Worm (Caenorhabditis elegans) whole organism, L3 larva: ENCODE measurements around the gene Y67D8C.6.

Source experiments
- R02D3.7 ChIP-seq: fragments of 150-350 bp; optimal IDR thresholded peaks from 2 replicates; lab custom pipeline; 2014; ENCODE audit warnings: missing biosample characterization, missing genetic modification characterization
- ZK546.5 ChIP-seq: sonication (generic microtip); optimal IDR thresholded peaks from 2 replicates; lab custom pipeline; 2017; ENCODE audit warnings: missing biosample characterization, missing genetic modification characterization
- aly-2 ChIP-seq: fragments of 150-350 bp; optimal IDR thresholded peaks from 2 replicates; lab custom pipeline; 2014; ENCODE audit warnings: missing biosample characterization, missing genetic modification characterization
- ama-1 ChIP-seq: fragments of 150-350 bp; optimal IDR thresholded peaks from 2 replicates; lab custom pipeline; 2018
- ceh-16 ChIP-seq: sonication (generic microtip); optimal IDR thresholded peaks from 2 replicates; lab custom pipeline; 2017; ENCODE audit warnings: missing biosample characterization, missing genetic modification characterization
- ceh-28 ChIP-seq: fragments of 150-350 bp; optimal IDR thresholded peaks from 2 replicates; lab custom pipeline; 2014; ENCODE audit warnings: missing biosample characterization, missing genetic modification reagents, missing genetic modification characterization
- ceh-82 ChIP-seq: fragments of 150-350 bp; optimal IDR thresholded peaks from 2 replicates; lab custom pipeline; 2014; ENCODE audit warnings: missing biosample characterization, missing genetic modification characterization
- ceh-9 ChIP-seq: sonication (generic microtip); optimal IDR thresholded peaks from 2 replicates; lab custom pipeline; 2018; ENCODE audit warnings: missing biosample characterization, missing genetic modification characterization
- daf-12 ChIP-seq: fragments of 150-350 bp; optimal IDR thresholded peaks from 2 replicates; lab custom pipeline; 2014; ENCODE audit warnings: missing biosample characterization, missing genetic modification reagents, missing genetic modification characterization
- egl-27 ChIP-seq: sonication (generic microtip); optimal IDR thresholded peaks from 4 replicates; lab custom pipeline; 2017; ENCODE audit warnings: missing biosample characterization, missing genetic modification reagents, missing genetic modification characterization
- egl-5 ChIP-seq: fragments of 150-350 bp; optimal IDR thresholded peaks from 2 replicates; lab custom pipeline; 2017; ENCODE audit warnings: missing biosample characterization, missing genetic modification reagents, missing genetic modification characterization, inconsistent platforms
- elt-1 ChIP-seq: fragments of 150-350 bp; optimal IDR thresholded peaks from 2 replicates; lab custom pipeline; 2014; ENCODE audit warnings: missing biosample characterization, missing genetic modification characterization
- elt-2 ChIP-seq: sonication (generic microtip); optimal IDR thresholded peaks from 2 replicates; lab custom pipeline; 2016; ENCODE audit warnings: missing genetic modification reagents, mild to moderate bottlenecking, missing genetic modification characterization, missing compliant biosample characterization
- elt-3 ChIP-seq, 3 experiments: fragments of 150-350 bp in 1 of 3; sonication (generic microtip) in 2 of 3; optimal IDR thresholded peaks; 2 replicates in 2 of 3; 4 replicates in 1 of 3; lab custom pipeline; 2014 to 2017; ENCODE audit warnings: missing biosample characterization in 3 of 3, missing genetic modification characterization in 3 of 3
- fkh-10 ChIP-seq: sonication (generic microtip); optimal IDR thresholded peaks from 2 replicates; lab custom pipeline; 2017; ENCODE audit warnings: missing biosample characterization, missing genetic modification reagents, missing genetic modification characterization
- fkh-2 ChIP-seq: fragments of 150-350 bp; optimal IDR thresholded peaks from 2 replicates; lab custom pipeline; 2014; ENCODE audit warnings: missing biosample characterization, missing genetic modification reagents, missing genetic modification characterization
- hmg-11 ChIP-seq: sonication (generic microtip); optimal IDR thresholded peaks from 2 replicates; lab custom pipeline; 2016; ENCODE audit warnings: missing genetic modification characterization, missing compliant biosample characterization
- jun-1 ChIP-seq: fragments of 150-350 bp; optimal IDR thresholded peaks from 2 replicates; lab custom pipeline; 2014; ENCODE audit warnings: missing biosample characterization, missing genetic modification reagents, missing genetic modification characterization
- lin-39 ChIP-seq: fragments of 150-350 bp; optimal IDR thresholded peaks from 2 replicates; lab custom pipeline; 2018; ENCODE audit warnings: missing biosample characterization, missing genetic modification reagents, missing genetic modification characterization
- lsy-12 ChIP-seq: sonication (generic microtip); optimal IDR thresholded peaks from 2 replicates; lab custom pipeline; 2016; ENCODE audit warnings: mild to moderate bottlenecking, missing genetic modification characterization, missing compliant biosample characterization
- mdl-1 ChIP-seq: fragments of 150-350 bp; optimal IDR thresholded peaks from 2 replicates; lab custom pipeline; 2014; ENCODE audit warnings: missing biosample characterization, missing genetic modification characterization
- mml-1 ChIP-seq: fragments of 150-350 bp; sonication (generic microtip); optimal IDR thresholded peaks from 3 replicates; lab custom pipeline; 2014; ENCODE audit warnings: missing biosample characterization, missing genetic modification characterization
- nfya-1 ChIP-seq: sonication (generic microtip); optimal IDR thresholded peaks from 2 replicates; lab custom pipeline; 2017; ENCODE audit warnings: missing genetic modification characterization, mild to moderate bottlenecking, missing compliant biosample characterization, antibody characterized with exemption, moderate library complexity; ENCODE audit not compliant: insufficient read depth
- nhr-23 ChIP-seq: fragments of 150-350 bp; optimal IDR thresholded peaks from 2 replicates; lab custom pipeline; 2014; ENCODE audit warnings: missing biosample characterization, missing genetic modification reagents, missing genetic modification characterization
- nhr-25 ChIP-seq: sonication (generic microtip); optimal IDR thresholded peaks from 2 replicates; lab custom pipeline; 2017; ENCODE audit warnings: missing biosample characterization, missing genetic modification characterization
- nhr-28 ChIP-seq: fragments of 150-350 bp; optimal IDR thresholded peaks from 2 replicates; lab custom pipeline; 2014; ENCODE audit warnings: missing biosample characterization, missing genetic modification characterization
- nhr-43 ChIP-seq: sonication (generic microtip); optimal IDR thresholded peaks from 2 replicates; lab custom pipeline; 2016; ENCODE audit warnings: mild to moderate bottlenecking, missing genetic modification characterization, missing compliant biosample characterization; ENCODE audit not compliant: poor library complexity, severe bottlenecking
- nhr-67 ChIP-seq: fragments of 150-350 bp; optimal IDR thresholded peaks from 2 replicates; lab custom pipeline; 2014; ENCODE audit warnings: missing biosample characterization, missing genetic modification characterization
- nhr-77 ChIP-seq: fragments of 150-350 bp; optimal IDR thresholded peaks from 2 replicates; lab custom pipeline; 2014; ENCODE audit warnings: missing biosample characterization, missing genetic modification characterization
- pqm-1 ChIP-seq: fragments of 150-350 bp; optimal IDR thresholded peaks from 2 replicates; lab custom pipeline; 2017; ENCODE audit warnings: missing biosample characterization, missing genetic modification characterization, inconsistent platforms
- skn-1 ChIP-seq: fragments of 150-350 bp; optimal IDR thresholded peaks from 2 replicates; lab custom pipeline; 2014; ENCODE audit warnings: missing biosample characterization, missing genetic modification characterization
- unc-62 ChIP-seq: fragments of 150-350 bp; sonication (generic microtip); optimal IDR thresholded peaks from 4 replicates; lab custom pipeline; 2014; ENCODE audit warnings: missing biosample characterization, missing genetic modification reagents, missing genetic modification characterization
- zag-1 ChIP-seq: fragments of 150-350 bp; optimal IDR thresholded peaks from 2 replicates; lab custom pipeline; 2014; ENCODE audit warnings: missing biosample characterization, missing genetic modification characterization
- ztf-11 ChIP-seq: fragments of 150-350 bp; optimal IDR thresholded peaks from 2 replicates; lab custom pipeline; 2014; ENCODE audit warnings: missing biosample characterization, missing genetic modification characterization
- ztf-4 ChIP-seq: fragments of 150-350 bp; optimal IDR thresholded peaks from 2 replicates; lab custom pipeline; 2014; ENCODE audit warnings: missing biosample characterization, missing genetic modification characterization

Y67D8C.6 gene

DNA sequence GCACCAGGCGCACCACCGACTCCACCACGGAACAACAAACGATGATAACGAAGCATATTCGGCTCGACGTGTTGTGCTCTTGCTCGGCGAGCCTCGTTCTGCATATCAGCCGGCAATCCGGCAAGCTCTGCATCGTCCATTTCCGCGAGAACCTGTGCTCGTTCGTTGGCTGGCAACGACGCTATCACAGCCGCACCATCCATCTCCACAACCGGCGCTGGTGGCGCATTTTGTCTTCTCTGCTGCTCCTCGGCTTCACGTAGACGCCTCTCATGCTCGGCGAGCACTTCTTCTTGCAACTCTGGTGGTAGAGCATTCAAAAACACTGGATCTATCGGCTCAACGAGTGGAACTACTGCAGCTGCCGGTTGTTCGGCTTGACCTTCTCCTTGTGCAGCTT is 25.3 kb downstream of the Y67D8C.6 start:
- TF ChIP-seq nhr-43 (tag; lab: Kevin White, UChicago) (no peak), skn-1 (no peak), nhr-67 (tag; lab: Kevin White, UChicago) (no peak), ZK546.5 (tag; lab: Kevin White, UChicago) (no peak), ceh-16 (tag; lab: Kevin White, UChicago) (no peak), elt-3 (tag; optimal IDR thresholded peaks at IDR 0.05; lab: Kevin White, UChicago) (no peak), hmg-11 (no peak), egl-27 (tag; lab: Kevin White, UChicago) (no peak), ztf-4 (tag; lab: Kevin White, UChicago) (no peak), ceh-28 (no peak)

DNA sequence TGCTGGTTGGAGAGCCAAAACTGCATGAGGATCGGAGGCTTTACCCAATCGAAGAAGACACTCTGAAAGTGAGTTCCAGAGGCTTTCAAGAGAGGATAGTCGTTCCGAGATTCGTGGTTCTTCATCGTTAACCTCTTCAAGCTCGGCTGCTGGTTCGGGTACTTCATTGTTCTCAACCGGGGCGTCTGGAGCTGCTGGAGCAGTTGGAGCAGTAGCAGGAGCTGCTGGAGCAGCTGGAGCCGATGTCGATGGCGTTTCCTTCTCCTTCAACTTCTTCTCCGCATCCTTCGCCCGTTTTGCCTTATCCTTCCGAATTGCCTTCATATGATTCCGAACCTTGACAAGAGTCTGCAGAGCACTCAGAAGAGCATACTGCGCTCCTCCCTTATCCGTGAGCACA is 27.8 kb downstream of the Y67D8C.6 start:
- TF ChIP-seq R02D3.7 (tag; lab: Kevin White, UChicago) (no peak), egl-5 (tag; lab: Kevin White, UChicago) (no peak), nhr-67 (tag; lab: Kevin White, UChicago) (no peak), skn-1 (no peak), aly-2 (tag; lab: Kevin White, UChicago) (no peak), zag-1 (no peak), ceh-82 (tag; lab: Kevin White, UChicago) (no peak), nhr-25 (tag; lab: Kevin White, UChicago) (no peak), ceh-16 (tag; lab: Kevin White, UChicago) (no peak), mdl-1 (tag; lab: Kevin White, UChicago) (no peak), nfya-1 (tag; lab: Kevin White, UChicago) (no peak), unc-62 (GFP tag; lab: Kevin White, UChicago) (no peak), ama-1 (no peak), ztf-11 (tag; lab: Kevin White, UChicago) (no peak), elt-1 (no peak), ceh-9 (tag; lab: Kevin White, UChicago) (no peak), nhr-23 (tag; lab: Kevin White, UChicago) (no peak), lin-39 (no peak), fkh-2 (tag; lab: Kevin White, UChicago) (no peak)

DNA sequence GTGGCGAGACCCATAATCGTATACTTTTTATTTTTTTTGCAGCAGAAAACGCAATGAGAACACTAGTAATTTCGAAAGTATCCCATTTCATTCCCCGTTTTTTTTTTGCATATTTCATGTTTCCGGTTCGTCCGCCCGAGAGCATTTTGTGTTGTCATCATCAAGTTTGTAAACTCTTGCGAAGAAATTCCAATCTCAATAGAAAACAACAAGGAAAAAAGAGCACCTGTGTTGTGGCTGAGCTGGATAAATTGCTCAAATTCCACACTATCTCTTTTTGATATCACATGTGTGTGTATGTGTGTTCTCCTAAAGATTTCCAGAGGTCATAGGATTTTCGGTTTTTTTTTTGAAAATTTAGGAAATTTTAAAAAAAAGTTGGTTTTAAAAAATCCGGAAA is 31.2 kb downstream of the Y67D8C.6 start:
- no peak for TF ChIP-seq lsy-12
- no peak for TF ChIP-seq jun-1
- no peak for TF ChIP-seq nhr-28 (tag; lab: Kevin White, UChicago)
- TF ChIP-seq elt-2 (tag; lab: Kevin White, UChicago): no peak
- TF ChIP-seq daf-12 (tag; lab: Kevin White, UChicago): no peak
- TF ChIP-seq ZK546.5 (tag; lab: Kevin White, UChicago): no peak
- no peak for TF ChIP-seq R02D3.7 (tag; lab: Kevin White, UChicago)

DNA sequence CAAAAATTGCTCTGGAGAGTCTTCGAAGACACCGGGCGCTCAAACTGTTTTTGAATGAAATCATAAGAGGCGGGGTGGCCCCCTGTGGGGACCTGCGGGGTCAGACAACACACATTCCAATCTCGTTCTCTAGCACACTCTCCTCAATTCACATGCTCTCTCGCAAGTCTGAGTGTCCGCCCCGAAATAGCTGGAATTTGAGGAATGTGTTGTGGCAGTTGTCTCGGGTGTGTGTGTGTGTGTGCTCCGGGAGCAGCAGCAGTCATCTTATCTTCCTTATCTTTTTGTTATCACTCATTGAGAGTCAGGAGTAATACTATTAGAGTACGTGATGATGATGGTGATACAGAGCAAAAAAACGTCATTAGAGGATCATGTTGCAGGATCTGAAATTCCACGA is 33.3 kb downstream of the Y67D8C.6 start:
- TF ChIP-seq lsy-12 (no peak), egl-5 (tag; lab: Kevin White, UChicago) (peak; percentile 54), nfya-1 (tag; lab: Kevin White, UChicago) (peak; percentile 15), lin-39 (peak; percentile 56), elt-2 (tag; lab: Kevin White, UChicago) (peak; percentile 69), egl-27 (tag; lab: Kevin White, UChicago) (no peak), unc-62 (GFP tag; lab: Kevin White, UChicago) (no peak), pqm-1 (tag; lab: Kevin White, UChicago) (peak; percentile 67)
- TF ChIP-seq, all 47 proteins: peak for 5

DNA sequence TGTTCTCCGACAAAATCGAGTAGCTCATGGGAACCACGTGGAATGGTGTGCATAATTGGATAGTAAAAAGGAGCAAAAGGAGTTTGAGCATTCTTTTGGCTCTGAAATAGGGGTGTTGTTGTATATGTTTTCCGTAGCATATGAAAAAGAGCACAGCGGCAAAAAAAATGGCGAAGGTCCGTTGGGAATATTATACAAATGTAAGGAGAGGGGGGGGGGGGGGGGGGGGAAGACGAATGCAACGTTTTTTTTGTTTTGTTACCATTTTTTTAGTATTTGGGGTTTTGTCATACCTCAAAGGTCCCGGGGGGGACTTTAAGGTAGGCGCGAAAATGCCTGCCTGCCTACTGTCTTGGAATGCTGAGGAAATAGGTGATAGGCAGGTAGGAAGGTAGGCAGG is 34.3 kb downstream of the Y67D8C.6 start, which contains the start of gene ndnf-1:
Gene ndnf-1, minus strand, starts transcription at position 101 of the 400 bp plus-strand sequence.
- TF ChIP-seq lsy-12 (no peak), egl-27 (tag; lab: Kevin White, UChicago) (no peak), nhr-77 (tag; lab: Kevin White, UChicago) (no peak), elt-2 (tag; lab: Kevin White, UChicago) (no peak), ceh-82 (tag; lab: Kevin White, UChicago) (no peak), fkh-10 (GFP tag; lab: Kevin White, UChicago) (no peak), ztf-11 (tag; lab: Kevin White, UChicago) (no peak), fkh-2 (tag; lab: Kevin White, UChicago) (no peak), ama-1 (no peak), mml-1 (no peak), lin-39 (no peak)
